Worm (Caenorhabditis elegans): ENCODE results near the gene clc-24.

clc-24 gene

DNA sequence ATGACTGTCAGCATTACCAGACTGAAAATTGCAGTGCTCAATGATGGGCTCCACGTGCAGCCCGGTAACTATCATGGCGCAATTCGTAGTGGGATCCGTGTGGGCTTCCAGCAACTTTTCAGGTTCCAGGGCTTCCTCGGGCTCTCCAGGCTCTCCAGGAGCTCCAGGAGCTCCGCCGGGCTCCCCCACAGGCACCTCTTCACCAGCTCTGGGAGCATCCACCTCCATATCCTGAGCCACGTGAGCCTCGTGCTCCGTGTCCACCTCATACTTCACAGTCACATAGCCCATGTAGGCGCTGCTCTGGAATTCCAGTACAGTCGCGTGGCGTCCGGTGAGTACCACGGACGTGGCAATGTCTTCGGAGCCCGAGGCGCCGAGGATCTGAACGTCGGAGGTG, 42.0 kb downstream of the clc-24 start:
- TF ChIP-seq ZK546.5 (tag; optimal IDR thresholded peaks at IDR 0.05) = no peak
- TF ChIP-seq aly-2 (tag; optimal IDR thresholded peaks at IDR 0.05) = no peak
- TF ChIP-seq C34F6.9 (tag; optimal IDR thresholded peaks at IDR 0.05) = no peak
- TF ChIP-seq nhr-10 (tag; optimal IDR thresholded peaks at IDR 0.05) = no peak

DNA sequence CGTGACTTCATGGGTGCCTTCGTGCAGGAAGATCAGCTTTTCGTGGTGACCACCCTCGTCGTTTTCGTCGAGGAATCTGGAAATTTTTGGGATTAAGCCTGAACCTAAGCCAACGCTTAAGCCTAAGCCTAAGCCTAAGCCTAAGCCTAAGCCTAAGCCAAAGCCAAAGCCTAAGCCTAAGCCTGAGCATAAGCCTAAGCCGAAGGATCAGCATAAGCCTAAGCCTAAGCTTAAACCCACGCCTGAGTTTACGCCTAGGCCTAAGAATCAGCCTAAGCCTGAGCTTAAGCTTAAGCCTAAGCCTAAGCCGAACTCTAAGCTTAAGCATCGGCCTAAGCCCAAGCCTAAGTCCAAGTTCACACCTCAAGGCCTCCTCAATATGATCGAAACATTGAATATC, 42.5 kb downstream of the clc-24 start:
- TF ChIP-seq Y55F3AM.14 (GFP tag; optimal IDR thresholded peaks at IDR 0.05) (no peak), sma-9 (GFP tag; optimal IDR thresholded peaks at IDR 0.05) (no peak), sma-9 (tag; optimal IDR thresholded peaks at IDR 0.05) (no peak), aly-2 (tag; optimal IDR thresholded peaks at IDR 0.05) (no peak)

DNA sequence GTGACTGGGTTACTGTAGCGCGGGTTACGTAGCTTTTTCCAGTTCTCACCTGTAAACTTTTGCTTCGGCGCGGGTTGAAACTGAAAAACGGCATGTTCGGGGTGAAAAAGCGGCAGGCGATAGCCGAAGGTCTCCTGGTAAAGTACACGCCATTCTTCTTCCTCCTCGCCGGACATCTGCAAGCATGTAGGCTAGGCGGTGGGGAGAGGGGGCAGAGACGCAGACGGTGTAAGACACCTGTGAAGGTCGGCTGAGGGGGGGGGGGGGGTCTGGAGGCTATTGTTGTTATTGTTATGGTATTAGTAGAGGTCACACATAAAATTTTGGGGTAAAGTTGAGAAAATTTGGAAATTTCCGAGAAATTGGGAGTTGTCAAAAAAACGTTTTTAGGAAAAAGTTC, 43.2 kb downstream of the clc-24 start, which contains the start of gene fbxo-11.2:
fbxo-11.2 (minus strand) TSS at position 176 of the 400 bp plus-strand sequence.
- no peak for TF ChIP-seq skn-1 (tag; optimal IDR thresholded peaks at IDR 0.05)
- TF ChIP-seq nhr-25 (tag; optimal IDR thresholded peaks at IDR 0.05) = peak; percentile 3

DNA sequence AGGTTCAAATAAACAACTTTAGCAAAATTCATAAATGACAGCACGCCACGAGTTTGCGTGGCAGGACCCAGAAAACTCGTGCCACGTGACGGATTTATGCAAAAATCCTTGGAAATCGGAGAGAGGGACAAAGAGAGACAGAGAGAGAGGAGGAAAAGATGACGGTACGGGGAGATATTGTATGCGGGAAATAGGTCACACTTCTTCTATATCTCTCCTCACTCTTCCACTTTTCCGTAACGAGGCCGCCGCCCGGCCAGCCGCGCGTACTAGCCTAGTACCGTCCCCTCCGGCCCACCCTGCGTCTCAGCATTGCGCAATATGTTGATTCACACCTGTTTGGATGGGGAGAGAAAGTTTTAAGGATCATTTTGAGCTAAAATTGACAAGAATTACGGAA, 44.3 kb downstream of the clc-24 start:
- TF ChIP-seq alr-1 (tag; optimal IDR thresholded peaks at IDR 0.05) = no peak
- no peak for TF ChIP-seq nhr-77 (tag; optimal IDR thresholded peaks at IDR 0.05)
- TF ChIP-seq F13H6.1 (tag; optimal IDR thresholded peaks at IDR 0.05) = no peak
- TF ChIP-seq ztf-4 (tag; optimal IDR thresholded peaks at IDR 0.05) = no peak
- no peak for TF ChIP-seq unc-62 (GFP tag; optimal IDR thresholded peaks at IDR 0.05)
- TF ChIP-seq nhr-237 (tag; optimal IDR thresholded peaks at IDR 0.05) = no peak
- no peak for TF ChIP-seq lin-39 (tag; optimal IDR thresholded peaks at IDR 0.05)
- no peak for TF ChIP-seq sem-4 (tag; optimal IDR thresholded peaks at IDR 0.05)
- no peak for TF ChIP-seq nhr-25 (tag; optimal IDR thresholded peaks at IDR 0.05)
- TF ChIP-seq elt-1 (tag; optimal IDR thresholded peaks at IDR 0.05) = no peak
- TF ChIP-seq nhr-10 (tag; optimal IDR thresholded peaks at IDR 0.05) = no peak
- TF ChIP-seq zag-1 (tag; optimal IDR thresholded peaks at IDR 0.05) = no peak
- no peak for TF ChIP-seq Y55F3AM.14 (GFP tag; optimal IDR thresholded peaks at IDR 0.05)

DNA sequence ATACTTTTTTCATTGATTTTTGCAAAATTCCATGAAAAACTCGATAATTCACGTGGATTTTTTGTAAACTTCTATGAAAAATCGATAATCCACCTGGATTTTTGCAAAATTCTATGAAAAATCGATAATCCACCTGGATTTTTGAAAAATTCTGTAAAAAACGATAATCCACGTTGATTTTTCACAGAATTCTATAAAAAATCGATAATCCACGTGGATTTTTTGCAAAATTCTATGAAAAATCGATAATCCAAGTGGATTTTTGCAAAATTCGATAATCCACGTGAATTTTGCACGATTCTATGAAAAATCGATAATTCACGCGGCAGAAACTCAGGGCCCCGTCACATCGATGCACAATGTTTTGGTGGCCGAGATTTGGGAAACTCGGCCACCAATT, 48.2 kb downstream of the clc-24 start:
- TF ChIP-seq nhr-10 (tag; optimal IDR thresholded peaks at IDR 0.05) = no peak
- no peak for TF ChIP-seq zag-1 (tag; optimal IDR thresholded peaks at IDR 0.05)
- no peak for TF ChIP-seq ztf-11 (tag; optimal IDR thresholded peaks at IDR 0.05)
- no peak for TF ChIP-seq ama-1 (optimal IDR thresholded peaks at IDR 0.05)
- TF ChIP-seq blmp-1 (tag; optimal IDR thresholded peaks at IDR 0.05; ENCODE audit: insufficient read depth) = no peak
- TF ChIP-seq F13H6.1 (tag; optimal IDR thresholded peaks at IDR 0.05) = no peak
- TF ChIP-seq lsy-2 (tag; optimal IDR thresholded peaks at IDR 0.05) = no peak
- TF ChIP-seq C34F6.9 (tag; optimal IDR thresholded peaks at IDR 0.05) = no peak
- TF ChIP-seq ztf-1 (GFP tag; conservative IDR thresholded peaks at IDR 0.05) = no peak
- no peak for TF ChIP-seq mab-5 (tag; optimal IDR thresholded peaks at IDR 0.05)
- no peak for TF ChIP-seq fos-1 (tag; optimal IDR thresholded peaks at IDR 0.05)
- no peak for TF ChIP-seq snpc-4 (tag; optimal IDR thresholded peaks at IDR 0.05)
- no peak for TF ChIP-seq skn-1 (tag; optimal IDR thresholded peaks at IDR 0.05)
- TF ChIP-seq aly-2 (tag; optimal IDR thresholded peaks at IDR 0.05) = no peak
- TF ChIP-seq ZK546.5 (tag; optimal IDR thresholded peaks at IDR 0.05) = no peak

DNA sequence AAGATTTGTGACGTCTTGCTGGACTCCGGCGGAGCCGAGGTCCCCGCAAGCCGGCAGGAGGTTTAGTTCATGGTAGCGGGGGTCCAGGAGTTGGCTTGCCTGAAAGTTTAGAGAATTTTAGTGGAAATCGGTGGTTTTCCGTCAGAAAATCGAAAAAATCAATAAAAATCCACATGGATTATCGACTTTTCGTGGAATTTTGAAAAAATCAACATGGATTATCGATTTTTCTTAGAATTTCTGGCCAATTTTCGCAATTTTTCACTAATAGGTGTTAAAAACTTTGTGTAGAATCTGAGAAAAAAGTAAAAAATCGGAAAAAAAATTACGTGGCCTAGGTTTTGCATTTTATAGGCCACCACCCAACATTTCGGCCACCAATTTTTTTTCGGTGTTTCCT, 49.0 kb downstream of the clc-24 start:
- TF ChIP-seq skn-1 (tag; optimal IDR thresholded peaks at IDR 0.05) = no peak
- no peak for TF ChIP-seq sem-4 (tag; optimal IDR thresholded peaks at IDR 0.05)
- no peak for TF ChIP-seq nhr-129 (tag; optimal IDR thresholded peaks at IDR 0.05)
- no peak for TF ChIP-seq ZK546.5 (tag; optimal IDR thresholded peaks at IDR 0.05)
- no peak for TF ChIP-seq nhr-10 (tag; optimal IDR thresholded peaks at IDR 0.05)
- TF ChIP-seq elt-3 (tag; optimal IDR thresholded peaks at IDR 0.05) = no peak
- no peak for TF ChIP-seq mab-5 (tag; optimal IDR thresholded peaks at IDR 0.05)

DNA sequence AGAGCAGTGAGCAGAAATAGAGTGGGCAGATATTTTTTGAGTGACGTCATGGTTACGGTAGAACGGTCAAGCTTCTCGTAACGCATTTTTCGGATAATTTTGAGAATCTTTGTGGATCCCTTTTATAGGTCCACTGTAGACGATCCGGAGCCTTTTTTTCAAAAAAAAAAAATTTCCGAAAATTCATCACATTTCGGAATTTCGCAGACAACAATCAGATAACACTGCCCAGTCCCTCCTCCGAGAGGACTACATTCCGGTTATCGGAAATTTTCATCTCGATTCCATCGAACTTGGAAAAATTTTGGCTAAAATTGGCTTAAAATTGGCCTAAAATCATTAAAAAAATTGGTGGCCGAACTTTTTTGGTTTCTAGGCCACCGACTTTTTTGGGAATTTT, 50.1 kb downstream of the clc-24 start, which contains the start of gene BE0003N10.6:
BE0003N10.6 (minus strand) TSS at position 101 of the 400 bp plus-strand sequence.
- TF ChIP-seq mbf-1 (tag; optimal IDR thresholded peaks at IDR 0.05) (no peak), nhr-237 (tag; optimal IDR thresholded peaks at IDR 0.05) (no peak), nhr-10 (tag; optimal IDR thresholded peaks at IDR 0.05) (no peak), ceh-16 (tag; optimal IDR thresholded peaks at IDR 0.05) (no peak), ztf-1 (GFP tag; conservative IDR thresholded peaks at IDR 0.05) (no peak), ztf-4 (tag; optimal IDR thresholded peaks at IDR 0.05) (no peak), snpc-4 (tag; optimal IDR thresholded peaks at IDR 0.05) (no peak), nhr-6 (tag; optimal IDR thresholded peaks at IDR 0.05) (no peak), blmp-1 (tag; optimal IDR thresholded peaks at IDR 0.05; ENCODE audit: insufficient read depth) (no peak), nhr-129 (tag; optimal IDR thresholded peaks at IDR 0.05) (no peak)

All from whole organism, L2 larva.